Worm (Caenorhabditis elegans) whole organism, early embryonic: ENCODE data around the gene zipt-17.

Source experiments
- B0310.2 ChIP-seq: sonication (generic microtip); optimal IDR thresholded peaks from 2 replicates; lab custom pipeline; 2016; ENCODE audit warnings: mild to moderate bottlenecking, missing genetic modification characterization, missing compliant biosample characterization
- F13C5.2 ChIP-seq: sonication (generic microtip); optimal IDR thresholded peaks from 2 replicates; lab custom pipeline; 2017; ENCODE audit warnings: mild to moderate bottlenecking, missing genetic modification characterization, inconsistent platforms, missing compliant biosample characterization
- aly-1 ChIP-seq: sonication (generic microtip); optimal IDR thresholded peaks from 2 replicates; lab custom pipeline; 2016; ENCODE audit warnings: missing genetic modification characterization, missing compliant biosample characterization
- ama-1 ChIP-seq: fragments of 150-350 bp; optimal IDR thresholded peaks from 2 replicates; lab custom pipeline; 2014
- ceh-13 ChIP-seq: fragments of 200-800 bp; sonication (Bioruptor generic); optimal IDR thresholded peaks from 2 replicates; lab custom pipeline; 2018; ENCODE audit warnings: mild to moderate bottlenecking, missing genetic modification characterization, missing compliant biosample characterization
- ets-7 ChIP-seq: sonication (generic microtip); optimal IDR thresholded peaks from 2 replicates; lab custom pipeline; 2016; ENCODE audit warnings: missing genotype, missing genetic modification characterization, missing compliant biosample characterization
- flt-1 ChIP-seq: fragments of 200-800 bp; sonication (Bioruptor generic); IDR thresholded peaks from 2 replicates; pipeline ENCODE4 v1.3.6; 2022; ENCODE audit warnings: missing genetic modification characterization, missing compliant biosample characterization
- hmbx-1 ChIP-seq: sonication (generic microtip); optimal IDR thresholded peaks from 2 replicates; lab custom pipeline; 2016; ENCODE audit warnings: mild to moderate bottlenecking, missing genetic modification characterization, missing compliant biosample characterization
- hmg-4 ChIP-seq: fragments of 200-800 bp; sonication (Bioruptor generic); optimal IDR thresholded peaks from 2 replicates; lab custom pipeline; 2018; ENCODE audit warnings: mild to moderate bottlenecking, missing genetic modification characterization, missing compliant biosample characterization
- hnd-1 ChIP-seq: sonication (generic microtip); optimal IDR thresholded peaks from 2 replicates; lab custom pipeline; 2016; ENCODE audit warnings: missing genetic modification characterization, missing compliant biosample characterization
- scrt-1 ChIP-seq: fragments of 200-800 bp; sonication (Bioruptor generic); IDR thresholded peaks from 2 replicates; pipeline ENCODE4 v1.3.6; 2022; ENCODE audit warnings: missing genetic modification characterization, missing compliant biosample characterization
- sea-1 ChIP-seq: fragments of 200-800 bp; sonication (Bioruptor generic); conservative IDR thresholded peaks from 2 replicates; pipeline ENCODE4 v1.3.6; 2022; ENCODE audit warnings: missing genetic modification characterization, missing compliant biosample characterization
- tbx-11 ChIP-seq: fragments of 200-800 bp; sonication (Bioruptor generic); IDR thresholded peaks from 2 replicates; pipeline ENCODE4 v1.3.6; 2022; ENCODE audit warnings: missing genetic modification characterization, missing compliant biosample characterization
- tbx-37 ChIP-seq: fragments of 200-800 bp; sonication (Bioruptor generic); conservative IDR thresholded peaks from 2 replicates; pipeline ENCODE4 v1.3.6; 2022; ENCODE audit warnings: missing genetic modification reagents, missing genetic modification characterization, missing compliant biosample characterization

- TF ChIP-seq hmbx-1 (tag; lab: Kevin White, UChicago) = no peak
- no peak for TF ChIP-seq ama-1 (lab: Kevin White, UChicago)
- TF ChIP-seq ets-7 (tag; lab: Kevin White, UChicago) = no peak
- TF ChIP-seq F13C5.2 = no peak
- no peak for TF ChIP-seq tbx-11 (GFP tag; lab: Robert Waterston, UW)
- TF ChIP-seq tbx-37 (GFP tag; lab: Robert Waterston, UW) = no peak
- TF ChIP-seq hmg-4 (GFP tag; lab: Kevin White, UChicago) = no peak
- no peak for TF ChIP-seq B0310.2 (tag; lab: Kevin White, UChicago)
- TF ChIP-seq aly-1 (tag; lab: Kevin White, UChicago) = no peak
- no peak for TF ChIP-seq scrt-1 (GFP tag; lab: Robert Waterston, UW)
- no peak for TF ChIP-seq hnd-1 (tag; lab: Kevin White, UChicago)
- no peak for TF ChIP-seq ceh-13 (GFP tag; lab: Kevin White, UChicago)
- TF ChIP-seq sea-1 (GFP tag; lab: Robert Waterston, UW) = no peak
- TF ChIP-seq flt-1 (GFP tag; lab: Robert Waterston, UW) = no peak
These were observed 14.8 kb upstream of the zipt-17 start, which contains the start of gene C30H6.8 for ce11 chrIV:17382029-17382428.
